Fruit fly (Drosophila melanogaster): ENCODE data around the gene CG11345.

Gene CG11345

DNA sequence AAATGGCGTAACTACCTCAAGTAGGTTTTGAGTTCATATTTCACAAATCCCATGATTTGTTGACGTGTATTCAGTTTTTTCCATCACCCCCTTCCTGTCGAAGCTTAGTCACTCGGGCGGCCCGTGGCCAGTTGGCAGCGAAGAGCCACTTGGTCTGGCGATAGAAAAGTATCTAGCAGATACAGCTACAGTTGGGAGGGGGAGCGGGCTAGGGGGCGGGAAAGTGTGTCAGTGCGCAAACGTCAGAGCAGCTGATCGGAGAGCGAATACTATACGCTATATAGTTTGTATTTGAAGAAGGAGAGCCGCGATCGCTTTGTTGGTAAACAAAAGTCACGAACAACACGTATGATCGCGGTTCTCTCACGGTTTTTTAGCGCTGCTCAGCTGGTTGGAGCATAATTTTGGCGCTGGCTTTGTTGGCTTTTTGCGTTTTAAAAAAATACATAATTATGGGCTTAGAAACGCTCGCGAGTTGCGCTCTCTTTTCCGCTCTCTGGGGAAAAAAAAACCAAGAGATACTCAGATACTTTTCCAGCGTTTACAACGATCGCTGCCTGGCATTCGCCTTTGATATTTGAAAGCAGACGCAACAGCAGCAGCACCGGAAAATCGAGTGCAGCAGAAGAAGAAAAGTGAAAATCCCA is 44.0 kb downstream of the CG11345 start (continued):
- TF ChIP-seq CrebB (tag; optimal IDR thresholded peaks at IDR 0.05) (peak; percentile 46), amos (GFP tag; IDR thresholded peaks at IDR 0.05; ENCODE audit: partially characterized antibody) (no peak; the same call in 1 of the 2 replicates), CG12769 (tag; optimal IDR thresholded peaks at IDR 0.05) (peak; percentile 88)

dm6 chr3L:4412974-4413373 is 45.0 kb downstream of the CG11345 start:
- TF ChIP-seq mirr (GFP tag; optimal IDR thresholded peaks at IDR 0.05) = peak; percentile 62
- peak; percentile 9 for TF ChIP-seq CG8924 (tag; optimal IDR thresholded peaks at IDR 0.05)
- peak; percentile 23 for TF ChIP-seq HLH54F (GFP tag; optimal IDR thresholded peaks at IDR 0.05)
- no peak for TF ChIP-seq Dref (GFP tag; IDR thresholded peaks at IDR 0.05)
- no peak for TF ChIP-seq CG16815 (GFP tag; optimal IDR thresholded peaks at IDR 0.05)
- peak; percentile 20 for TF ChIP-seq Dip3 (GFP tag; optimal IDR thresholded peaks at IDR 0.05)
- no peak for TF ChIP-seq CG15073 (GFP tag; optimal IDR thresholded peaks at IDR 0.05)
- peak; percentile 49; the same call in 1 of the 2 replicates for TF ChIP-seq CG31224 (GFP tag; IDR thresholded peaks at IDR 0.05)
- TF ChIP-seq Tbp (GFP tag; optimal IDR thresholded peaks at IDR 0.05) = no peak
- peak; percentile 51; the same call in 1 of the 3 replicates for TF ChIP-seq so (GFP tag; IDR thresholded peaks at IDR 0.05)
- TF ChIP-seq CG11504 (tag; optimal IDR thresholded peaks at IDR 0.05) = peak; percentile 8
- peak; percentile 75; the same call in 2 of the 3 replicates for TF ChIP-seq tgo (GFP tag; IDR thresholded peaks at IDR 0.05)
- peak; percentile 72 for TF ChIP-seq Aef1 (GFP tag; IDR thresholded peaks at IDR 0.05)
- peak; percentile 26 for TF ChIP-seq CG9817 (tag; optimal IDR thresholded peaks at IDR 0.05)
- TF ChIP-seq br (optimal IDR thresholded peaks at IDR 0.05) = no peak
- TF ChIP-seq row (GFP tag; IDR thresholded peaks at IDR 0.05) = peak; percentile 79
- no peak for TF ChIP-seq kni (GFP tag; optimal IDR thresholded peaks at IDR 0.05)
- no peak for TF ChIP-seq HHEX (GFP tag; optimal IDR thresholded peaks at IDR 0.05)
- peak; percentile 19 for TF ChIP-seq Dad (GFP tag; optimal IDR thresholded peaks at IDR 0.05)
- TF ChIP-seq CG4404 (GFP tag; IDR thresholded peaks at IDR 0.05) = peak; percentile 34; the same call in 1 of the 2 replicates
- peak; percentile 17 for TF ChIP-seq shn (GFP tag; optimal IDR thresholded peaks at IDR 0.05)
- no peak for TF ChIP-seq CG3163 (GFP tag; optimal IDR thresholded peaks at IDR 0.05)
- no peak for TF ChIP-seq Myb (GFP tag; optimal IDR thresholded peaks at IDR 0.05)
- peak; percentile 56; the same call in 1 of the 3 replicates for TF ChIP-seq CG11560 (tag; IDR thresholded peaks at IDR 0.05)
- TF ChIP-seq Camta (GFP tag; optimal IDR thresholded peaks at IDR 0.05) = peak; percentile 23
- TF ChIP-seq NK7.1 (GFP tag; optimal IDR thresholded peaks at IDR 0.05) = no peak
- TF ChIP-seq CG31441 (GFP tag; IDR thresholded peaks at IDR 0.05) = no peak
- TF ChIP-seq CG7372 (GFP tag; IDR thresholded peaks at IDR 0.05) = peak; percentile 59; the same call in 1 of the 2 replicates
- peak; percentile 58; the same call in 1 of the 2 replicates for TF ChIP-seq lmd (GFP tag; IDR thresholded peaks at IDR 0.05)
- TF ChIP-seq bab2 (GFP tag; optimal IDR thresholded peaks at IDR 0.05) = peak; percentile 12
- TF ChIP-seq Side (GFP tag; optimal IDR thresholded peaks at IDR 0.05) = peak; percentile 16
- TF ChIP-seq run (tag; optimal IDR thresholded peaks at IDR 0.05) = no peak
- no peak for TF ChIP-seq Sry-δ (GFP tag; optimal IDR thresholded peaks at IDR 0.05)
- peak; percentile 86; the same call in 2 of the 4 replicates for TF ChIP-seq chinmo (GFP tag; IDR thresholded peaks at IDR 0.05; ENCODE audit: partially characterized antibody)
- 0 out of 3 replicates have a peak, but pooled peaks have one; percentile 30 for TF ChIP-seq CG11093 (GFP tag; IDR thresholded peaks at IDR 0.05)
- peak; percentile 54 for TF ChIP-seq Drgx (GFP tag; IDR thresholded peaks at IDR 0.05)
- peak; percentile 80 for TF ChIP-seq sens (GFP tag)
- TF ChIP-seq YL-1 (GFP tag; optimal IDR thresholded peaks at IDR 0.05) = no peak
- TF ChIP-seq jigr1 (GFP tag; IDR thresholded peaks at IDR 0.05) = no peak
- peak; percentile 2 for TF ChIP-seq CG4617 (GFP tag; optimal IDR thresholded peaks at IDR 0.05; ENCODE audit: borderline replicate concordance)
- TF ChIP-seq CG14014 (GFP tag; IDR thresholded peaks at IDR 0.05) = peak; percentile 68
- TF ChIP-seq Rfx (GFP tag; IDR thresholded peaks at IDR 0.05) = peak; percentile 84
- 0 out of 2 replicates have a peak, but pooled peaks have one; percentile 51 for TF ChIP-seq Awh (GFP tag; IDR thresholded peaks at IDR 0.05)
- no peak for TF ChIP-seq CG8290 (GFP tag; optimal IDR thresholded peaks at IDR 0.05)
- peak in 1 of 2 experiments; percentile 63 for TF ChIP-seq CG8290 (tag; optimal IDR thresholded peaks at IDR 0.05)
- TF ChIP-seq Bteb2 (GFP tag; optimal IDR thresholded peaks at IDR 0.05) = peak; percentile 9
- no peak for TF ChIP-seq dimm (GFP tag; IDR thresholded peaks at IDR 0.05)
